Fruit fly (Drosophila melanogaster) whole organism, wandering third instar larva: Measurements from ENCODE around the gene tal-1A.
A peak's percentile ranks its signal among the peaks of the same experiment; 100 is the strongest.

ENCODE experiments used
- CG32264 ChIP-seq: fragments of 200-800 bp; sonication (Bioruptor generic); optimal IDR thresholded peaks from 2 replicates; lab custom pipeline; 2016; ENCODE audit warnings: missing biosample characterization, missing genetic modification characterization
- CG9705 ChIP-seq: fragments of 200-800 bp; sonication (Bioruptor generic); optimal IDR thresholded peaks from 2 replicates; lab custom pipeline; 2018; ENCODE audit warnings: missing biosample characterization, mild to moderate bottlenecking, missing genetic modification characterization
- CrebA ChIP-seq: fragments of 200-800 bp; sonication (Bioruptor generic); optimal IDR thresholded peaks from 2 replicates; lab custom pipeline; 2016; ENCODE audit warnings: missing biosample characterization, mild to moderate bottlenecking, missing genetic modification characterization, borderline replicate concordance
- Dif ChIP-seq: fragments of 200-275, 200-300 bp; sonication (Bioruptor generic); optimal IDR thresholded peaks from 2 replicates; lab custom pipeline; 2018; ENCODE audit warnings: missing biosample characterization, missing genetic modification characterization; ENCODE audit not compliant: partially characterized antibody
- GATAd ChIP-seq: sonication (Bioruptor generic); optimal IDR thresholded peaks from 2 replicates; lab custom pipeline; 2016; ENCODE audit warnings: missing biosample characterization, missing genetic modification characterization
- HLH106 ChIP-seq: fragments of 200-800 bp; optimal IDR thresholded peaks from 3 replicates; lab custom pipeline; 2019; ENCODE audit warnings: missing biosample characterization, mild to moderate bottlenecking, missing genetic modification characterization, moderate library complexity
- Hnf4 ChIP-seq: fragments of 200-800 bp; sonication (Bioruptor generic); optimal IDR thresholded peaks from 2 replicates; lab custom pipeline; 2016; ENCODE audit warnings: missing biosample characterization, mild to moderate bottlenecking, missing genetic modification characterization
- Hr78 ChIP-seq: fragments of >200 bp; optimal IDR thresholded peaks from 2 replicates; lab custom pipeline; 2017; ENCODE audit warnings: missing biosample characterization, missing genetic modification characterization
- Hr83 ChIP-seq: fragments of 200-300 bp; sonication (Bioruptor generic); optimal IDR thresholded peaks from 2 replicates; lab custom pipeline; 2016; ENCODE audit warnings: missing biosample characterization, mild to moderate bottlenecking, missing genetic modification characterization, moderate library complexity; ENCODE audit not compliant: poor library complexity, severe bottlenecking
- Jra ChIP-seq: sonication (Bioruptor generic); optimal IDR thresholded peaks from 2 replicates; lab custom pipeline; 2016; ENCODE audit warnings: missing biosample characterization, missing genetic modification characterization
- Mio ChIP-seq: sonication (Bioruptor generic); optimal IDR thresholded peaks from 2 replicates; lab custom pipeline; 2016; ENCODE audit warnings: missing biosample characterization, missing genetic modification characterization
- Myc ChIP-seq: fragments of >200 bp; optimal IDR thresholded peaks from 2 replicates; lab custom pipeline; 2017
- N ChIP-seq: fragments of >200 bp; optimal IDR thresholded peaks from 2 replicates; lab custom pipeline; 2018; ENCODE audit warnings: missing biosample characterization, missing external identifiers, missing genetic modification characterization
- OdsH ChIP-seq: fragments of 200-800 bp; sonication (Bioruptor generic); optimal IDR thresholded peaks from 2 replicates; lab custom pipeline; 2016; ENCODE audit warnings: missing biosample characterization, mild to moderate bottlenecking, missing genetic modification characterization
- Rel ChIP-seq, 2 experiments: fragments of 200-800 bp; sonication (Bioruptor generic) in 1 of 2; optimal IDR thresholded peaks; 2 replicates in 1 of 2; 3 replicates in 1 of 2; lab custom pipeline; 2016 to 2019; ENCODE audit warnings: mild to moderate bottlenecking in 2 of 2, missing biosample characterization in 2 of 2, missing genetic modification characterization in 2 of 2, moderate library complexity in 1 of 2
- Sp1 ChIP-seq: fragments of 200-800 bp; sonication (Bioruptor generic); optimal IDR thresholded peaks from 3 replicates; lab custom pipeline; 2019; ENCODE audit warnings: missing biosample characterization, mild to moderate bottlenecking, missing genetic modification characterization, moderate library complexity
- Vsx2 ChIP-seq: fragments of 200-300, 225-300 bp; sonication (Bioruptor generic); optimal IDR thresholded peaks from 2 replicates; lab custom pipeline; 2018; ENCODE audit warnings: missing biosample characterization, missing genetic modification characterization; ENCODE audit not compliant: partially characterized antibody
- br ChIP-seq: fragments of 200-800 bp; sonication (Bioruptor generic); optimal IDR thresholded peaks from 2 replicates; lab custom pipeline; 2016; ENCODE audit warnings: missing biosample characterization, missing genetic modification characterization
- brk ChIP-seq: fragments of 200-800 bp; sonication (Bioruptor generic); optimal IDR thresholded peaks from 2 replicates; lab custom pipeline; 2016; ENCODE audit warnings: missing biosample characterization, mild to moderate bottlenecking, missing genetic modification characterization
- dl ChIP-seq, 2 experiments: fragments of 175-275, 200-275 bp in 1 of 2; fragments of 200-275 bp in 1 of 2; sonication (Bioruptor generic); optimal IDR thresholded peaks; lab custom pipeline; 2018; ENCODE audit warnings: mild to moderate bottlenecking in 2 of 2, missing biosample characterization in 2 of 2, missing genetic modification characterization in 2 of 2, moderate library complexity in 2 of 2; ENCODE audit not compliant: partially characterized antibody in 2 of 2, insufficient read depth in 1 of 2
- dmrt93B ChIP-seq: fragments of 200-800 bp; sonication (Bioruptor generic); optimal IDR thresholded peaks from 2 replicates; lab custom pipeline; 2018; ENCODE audit warnings: missing biosample characterization, mild to moderate bottlenecking, missing genetic modification characterization
- dsf ChIP-seq: sonication (Bioruptor generic); optimal IDR thresholded peaks from 2 replicates; lab custom pipeline; 2016; ENCODE audit warnings: missing biosample characterization, missing genetic modification characterization, borderline replicate concordance
- fru ChIP-seq: fragments of 200-800 bp; sonication (Bioruptor generic); optimal IDR thresholded peaks from 3 replicates; lab custom pipeline; 2016; ENCODE audit warnings: missing biosample characterization, mild to moderate bottlenecking, missing genetic modification characterization
- h ChIP-seq: fragments of 200-800 bp; sonication (Bioruptor generic); optimal IDR thresholded peaks from 3 replicates; lab custom pipeline; 2016; ENCODE audit warnings: missing biosample characterization, mild to moderate bottlenecking, missing genetic modification characterization
- jim ChIP-seq: fragments of 175-275, 200-325 bp; sonication (Bioruptor generic); optimal IDR thresholded peaks from 2 replicates; lab custom pipeline; 2016; ENCODE audit warnings: missing biosample characterization, mild to moderate bottlenecking, missing genetic modification characterization
- lola ChIP-seq: fragments of >200 bp; optimal IDR thresholded peaks from 2 replicates; lab custom pipeline; 2017; ENCODE audit warnings: missing biosample characterization, missing genetic modification characterization
- psq ChIP-seq: fragments of 200-800 bp; sonication (Bioruptor generic); optimal IDR thresholded peaks from 3 replicates; lab custom pipeline; 2017; ENCODE audit warnings: missing biosample characterization, mild to moderate bottlenecking, missing genetic modification characterization, moderate library complexity
- rgr ChIP-seq: fragments of 200-800 bp; sonication (Bioruptor generic); optimal IDR thresholded peaks from 3 replicates; lab custom pipeline; 2016; ENCODE audit warnings: missing biosample characterization, mild to moderate bottlenecking, missing genetic modification characterization
- sage ChIP-seq: fragments of 200-800 bp; sonication (Bioruptor generic); optimal IDR thresholded peaks from 2 replicates; lab custom pipeline; 2016; ENCODE audit warnings: missing biosample characterization, mild to moderate bottlenecking, missing genetic modification characterization
- tai ChIP-seq: sonication (Bioruptor generic); optimal IDR thresholded peaks from 2 replicates; lab custom pipeline; 2016; ENCODE audit warnings: missing biosample characterization, missing genetic modification characterization
- usp ChIP-seq: fragments of >200 bp; optimal IDR thresholded peaks from 2 replicates; lab custom pipeline; 2017; ENCODE audit warnings: missing biosample characterization, missing genetic modification characterization
- woc ChIP-seq: sonication (Bioruptor generic); optimal IDR thresholded peaks from 2 replicates; lab custom pipeline; 2016; ENCODE audit warnings: missing biosample characterization, mild to moderate bottlenecking, missing genetic modification characterization

Gene tal-1A

dm6 chr3R:13832950-13833349, 20.0 kb downstream of the tal-1A start:
- TF ChIP-seq lola (GFP tag; lab: Kevin White, UChicago) (no peak), Myc (lab: Kevin White, UChicago) (no peak), brk (GFP tag; lab: Kevin White, UChicago) (no peak), fru (GFP tag; lab: Kevin White, UChicago) (no peak), Jra (GFP tag; lab: Kevin White, UChicago) (no peak), CrebA (GFP tag; lab: Kevin White, UChicago) (no peak), usp (GFP tag; lab: Kevin White, UChicago) (no peak), Hr78 (GFP tag; lab: Kevin White, UChicago) (no peak), Hnf4 (GFP tag; lab: Kevin White, UChicago) (no peak), Rel (GFP tag; optimal IDR thresholded peaks at IDR 0.05; lab: Kevin White, UChicago) (no peak), Rel (tag; optimal IDR thresholded peaks at IDR 0.05; lab: Kevin White, UChicago) (no peak), N (GFP tag; lab: Kevin White, UChicago) (no peak), Dif (GFP tag; lab: Kevin White, UChicago) (no peak), tai (GFP tag; lab: Kevin White, UChicago) (no peak), h (GFP tag; lab: Kevin White, UChicago) (no peak), Sp1 (GFP tag; lab: Kevin White, UChicago) (no peak), Mio (GFP tag; lab: Kevin White, UChicago) (no peak), OdsH (GFP tag; lab: Kevin White, UChicago) (no peak), rgr (GFP tag; lab: Kevin White, UChicago) (no peak), psq (GFP tag; lab: Kevin White, UChicago) (no peak)

dm6 chr3R:13833515-13833914, 20.6 kb downstream of the tal-1A start:
- TF ChIP-seq dmrt93B (GFP tag; lab: Kevin White, UChicago) (no peak), dl (GFP tag; optimal IDR thresholded peaks at IDR 0.05; lab: Kevin White, UChicago; ENCODE audit: insufficient read depth in 1 of 2, partially characterized antibody in 2 of 2) (no peak), Rel (GFP tag; optimal IDR thresholded peaks at IDR 0.05; lab: Kevin White, UChicago) (no peak), Rel (tag; optimal IDR thresholded peaks at IDR 0.05; lab: Kevin White, UChicago) (no peak), h (GFP tag; lab: Kevin White, UChicago) (no peak), usp (GFP tag; lab: Kevin White, UChicago) (no peak), Myc (lab: Kevin White, UChicago) (peak; percentile 71)

dm6 chr3R:13834551-13834950, 21.6 kb downstream of the tal-1A start:
- TF ChIP-seq Jra (GFP tag; lab: Kevin White, UChicago) (no peak), dsf (GFP tag; lab: Kevin White, UChicago) (no peak), usp (GFP tag; lab: Kevin White, UChicago) (no peak)
- TF ChIP-seq, all 38 proteins: peak for 0

- TF ChIP-seq Vsx2 (peak; percentile 66), Rel (GFP tag; optimal IDR thresholded peaks at IDR 0.05; lab: Kevin White, UChicago) (no peak), Rel (tag; optimal IDR thresholded peaks at IDR 0.05; lab: Kevin White, UChicago) (peak; percentile 48), HLH106 (peak; percentile 14), CG32264 (no peak), rgr (GFP tag; lab: Kevin White, UChicago) (peak; percentile 4), Dif (GFP tag; lab: Kevin White, UChicago) (peak; percentile 93), Hr78 (GFP tag; lab: Kevin White, UChicago) (no peak), CrebA (GFP tag; lab: Kevin White, UChicago) (no peak), Hr83 (no peak), jim (GFP tag; lab: Kevin White, UChicago) (no peak), dl (GFP tag; optimal IDR thresholded peaks at IDR 0.05; lab: Kevin White, UChicago; ENCODE audit: insufficient read depth in 1 of 2, partially characterized antibody in 2 of 2) (peak; percentile 2 to 54)
Observed at dm6 chr3R:13837807-13838206, 24.9 kb downstream of the tal-1A start, which contains the start of gene Nsf2. Gene Nsf2 (minus strand): TSS chr3R:13837991.

- TF ChIP-seq brk (GFP tag; lab: Kevin White, UChicago) (peak; percentile 41), sage (GFP tag; lab: Kevin White, UChicago) (no peak), Myc (lab: Kevin White, UChicago) (no peak), Dif (GFP tag; lab: Kevin White, UChicago) (no peak), tai (GFP tag; lab: Kevin White, UChicago) (no peak), CG32264 (no peak), Hnf4 (GFP tag; lab: Kevin White, UChicago) (peak; percentile 44), dmrt93B (GFP tag; lab: Kevin White, UChicago) (no peak), psq (GFP tag; lab: Kevin White, UChicago) (no peak), Jra (GFP tag; lab: Kevin White, UChicago) (no peak), OdsH (GFP tag; lab: Kevin White, UChicago) (no peak), fru (GFP tag; lab: Kevin White, UChicago) (no peak), CG9705 (GFP tag; lab: Kevin White, UChicago) (no peak), Hr78 (GFP tag; lab: Kevin White, UChicago) (peak; percentile 41), woc (GFP tag; lab: Kevin White, UChicago) (no peak), Mio (GFP tag; lab: Kevin White, UChicago) (no peak), Sp1 (GFP tag; lab: Kevin White, UChicago) (no peak), Hr83 (no peak), N (GFP tag; lab: Kevin White, UChicago) (peak; percentile 67), lola (GFP tag; lab: Kevin White, UChicago) (no peak), GATAd (GFP tag; lab: Kevin White, UChicago) (peak; percentile 4), br (GFP tag; lab: Kevin White, UChicago) (no peak), jim (GFP tag; lab: Kevin White, UChicago) (no peak), dsf (GFP tag; lab: Kevin White, UChicago) (no peak), HLH106 (peak; percentile 20), Vsx2 (peak; percentile 42)
- TF ChIP-seq, all 38 proteins: peak for 7
Observed at dm6 chr3R:13839883-13840412, 27.0 kb downstream of the tal-1A start, which contains the start of gene CG31495. Gene CG31495 (minus strand): TSS chr3R:13839934.
